Worm (Caenorhabditis elegans) whole organism, late embryonic: Measurements from ENCODE around the gene F31B9.7.

ENCODE experiments used
- C08G9.2 ChIP-seq: sonication (generic microtip); optimal IDR thresholded peaks from 2 replicates; lab custom pipeline; 2016; ENCODE audit warnings: mild to moderate bottlenecking, missing genetic modification characterization, moderate library complexity, missing compliant biosample characterization
- K02D7.2 ChIP-seq: sonication (generic microtip); optimal IDR thresholded peaks from 2 replicates; lab custom pipeline; 2017; ENCODE audit warnings: mild to moderate bottlenecking, missing genetic modification characterization, missing compliant biosample characterization
- ceh-18 ChIP-seq: sonication (generic microtip); optimal IDR thresholded peaks from 2 replicates; lab custom pipeline; 2016; ENCODE audit warnings: missing genetic modification characterization, missing compliant biosample characterization
- ceh-19 ChIP-seq: fragments of 200-800 bp; sonication (Bioruptor generic); optimal IDR thresholded peaks from 2 replicates; lab custom pipeline; 2018; ENCODE audit warnings: mild to moderate bottlenecking, missing genetic modification characterization, missing compliant biosample characterization
- ceh-2 ChIP-seq: sonication (generic microtip); optimal IDR thresholded peaks from 2 replicates; lab custom pipeline; 2016; ENCODE audit warnings: missing genotype, missing genetic modification characterization, missing compliant biosample characterization
- ceh-31 ChIP-seq: sonication (generic microtip); optimal IDR thresholded peaks from 2 replicates; lab custom pipeline; 2016; ENCODE audit warnings: missing genetic modification characterization, missing compliant biosample characterization
- ceh-34 ChIP-seq: sonication (generic microtip); optimal IDR thresholded peaks from 2 replicates; lab custom pipeline; 2016; ENCODE audit warnings: mild to moderate bottlenecking, missing genetic modification characterization, missing compliant biosample characterization
- ceh-45 ChIP-seq: fragments of 200-800 bp; sonication (Bioruptor generic); IDR thresholded peaks from 2 replicates; pipeline ENCODE4 v1.3.6; 2022; ENCODE audit warnings: missing genetic modification reagents, missing genetic modification characterization, missing compliant biosample characterization
- ceh-48 ChIP-seq: sonication (generic microtip); optimal IDR thresholded peaks from 2 replicates; lab custom pipeline; 2016; ENCODE audit warnings: missing genetic modification characterization, inconsistent platforms, missing compliant biosample characterization
- ceh-9 ChIP-seq: sonication (generic microtip); optimal IDR thresholded peaks from 2 replicates; lab custom pipeline; 2016; ENCODE audit warnings: mild to moderate bottlenecking, missing genetic modification characterization, inconsistent platforms, missing compliant biosample characterization
- che-1 ChIP-seq: sonication (generic microtip); optimal IDR thresholded peaks from 2 replicates; lab custom pipeline; 2016; ENCODE audit warnings: mild to moderate bottlenecking, missing genetic modification characterization, missing compliant biosample characterization
- dmd-4 ChIP-seq: sonication (generic microtip); optimal IDR thresholded peaks from 2 replicates; lab custom pipeline; 2016; ENCODE audit warnings: borderline replicate concordance, missing genetic modification characterization, missing compliant biosample characterization
- dve-1 ChIP-seq: sonication (generic microtip); optimal IDR thresholded peaks from 2 replicates; lab custom pipeline; 2017; ENCODE audit warnings: antibody characterized with exemption, mild to moderate bottlenecking, missing genetic modification characterization, missing compliant biosample characterization
- elt-2 ChIP-seq: sonication (generic microtip); optimal IDR thresholded peaks from 2 replicates; lab custom pipeline; 2016; ENCODE audit warnings: missing genetic modification reagents, missing genetic modification characterization, missing compliant biosample characterization
- elt-4 ChIP-seq: sonication (generic microtip); optimal IDR thresholded peaks from 2 replicates; lab custom pipeline; 2016; ENCODE audit warnings: missing genetic modification characterization, missing compliant biosample characterization
- eyg-1 ChIP-seq: sonication (generic microtip); optimal IDR thresholded peaks from 2 replicates; lab custom pipeline; 2016; ENCODE audit warnings: missing genotype, missing genetic modification characterization, missing compliant biosample characterization
- fax-1 ChIP-seq: sonication (generic microtip); optimal IDR thresholded peaks from 2 replicates; lab custom pipeline; 2016; ENCODE audit warnings: missing genotype, missing genetic modification characterization, missing compliant biosample characterization
- fkh-6 ChIP-seq: sonication (generic microtip); optimal IDR thresholded peaks from 2 replicates; lab custom pipeline; 2016; ENCODE audit warnings: missing genetic modification characterization, missing compliant biosample characterization
- gmeb-2 ChIP-seq: sonication (generic microtip); optimal IDR thresholded peaks from 2 replicates; lab custom pipeline; 2016; ENCODE audit warnings: missing genetic modification characterization, inconsistent platforms, missing compliant biosample characterization
- hlh-13 ChIP-seq: fragments of 200-800 bp; sonication (Bioruptor generic); optimal IDR thresholded peaks from 2 replicates; lab custom pipeline; 2018; ENCODE audit warnings: mild to moderate bottlenecking, missing genetic modification characterization, missing compliant biosample characterization
- lin-11 ChIP-seq: fragments of 200-800 bp; sonication (Bioruptor generic); optimal IDR thresholded peaks from 2 replicates; lab custom pipeline; 2018; ENCODE audit warnings: mild to moderate bottlenecking, missing genetic modification characterization, missing compliant biosample characterization
- mec-3 ChIP-seq: sonication (generic microtip); optimal IDR thresholded peaks from 2 replicates; lab custom pipeline; 2016; ENCODE audit warnings: borderline replicate concordance, missing genetic modification characterization, missing compliant biosample characterization
- nhr-11 ChIP-seq: fragments of 150-350 bp; optimal IDR thresholded peaks from 2 replicates; lab custom pipeline; 2014; ENCODE audit warnings: missing biosample characterization, missing genetic modification characterization
- nhr-232 ChIP-seq: sonication (generic microtip); optimal IDR thresholded peaks from 2 replicates; lab custom pipeline; 2016; ENCODE audit warnings: missing genetic modification characterization, missing compliant biosample characterization
- odd-2 ChIP-seq: sonication (generic microtip); optimal IDR thresholded peaks from 2 replicates; lab custom pipeline; 2017; ENCODE audit warnings: antibody characterized with exemption, mild to moderate bottlenecking, missing genetic modification characterization, missing compliant biosample characterization
- pag-3 ChIP-seq: sonication (generic microtip); optimal IDR thresholded peaks from 2 replicates; lab custom pipeline; 2016; ENCODE audit warnings: missing compliant biosample characterization, missing genetic modification characterization, borderline replicate concordance
- pat-9 ChIP-seq: fragments of 200-800 bp; sonication (Bioruptor generic); optimal IDR thresholded peaks from 2 replicates; lab custom pipeline; 2018; ENCODE audit warnings: mild to moderate bottlenecking, missing genetic modification characterization, moderate library complexity, missing compliant biosample characterization
- pax-1 ChIP-seq: fragments of 150-350 bp; optimal IDR thresholded peaks from 2 replicates; lab custom pipeline; 2014; ENCODE audit warnings: missing biosample characterization, missing genetic modification characterization
- pros-1 ChIP-seq: fragments of 150-350 bp; optimal IDR thresholded peaks from 2 replicates; lab custom pipeline; 2014; ENCODE audit warnings: missing biosample characterization, missing genetic modification reagents, missing genetic modification characterization
- ref-2 ChIP-seq: sonication (generic microtip); optimal IDR thresholded peaks from 2 replicates; lab custom pipeline; 2016; ENCODE audit warnings: missing genetic modification characterization, missing compliant biosample characterization
- sdc-2 ChIP-seq: sonication (generic microtip); optimal IDR thresholded peaks from 2 replicates; lab custom pipeline; 2016; ENCODE audit warnings: missing genotype, missing genetic modification characterization, missing compliant biosample characterization
- syd-9 ChIP-seq: sonication (generic microtip); optimal IDR thresholded peaks from 2 replicates; lab custom pipeline; 2016; ENCODE audit warnings: mild to moderate bottlenecking, missing genetic modification characterization, moderate library complexity, missing compliant biosample characterization
- tbx-7 ChIP-seq: sonication (generic microtip); optimal IDR thresholded peaks from 2 replicates; lab custom pipeline; 2016; ENCODE audit warnings: missing genotype, missing genetic modification characterization, missing compliant biosample characterization
- unc-55 ChIP-seq: sonication (generic microtip); optimal IDR thresholded peaks from 2 replicates; lab custom pipeline; 2017; ENCODE audit warnings: missing biosample characterization, missing genetic modification reagents, missing genetic modification characterization
- zip-5 ChIP-seq: sonication (generic microtip); optimal IDR thresholded peaks from 2 replicates; lab custom pipeline; 2016; ENCODE audit warnings: missing genetic modification characterization, missing compliant biosample characterization

Gene F31B9.7

ce11 chrX:15901214-15901613, 18.3 kb upstream of the F31B9.7 start:
- no peak for TF ChIP-seq fax-1 (tag; lab: Kevin White, UChicago)
- no peak for TF ChIP-seq ref-2

ce11 chrX:15902835-15903234, 16.6 kb upstream of the F31B9.7 start:
- TF ChIP-seq pax-1 (tag; lab: Kevin White, UChicago), result no peak
- no peak for TF ChIP-seq lin-11
- TF ChIP-seq ceh-9 (tag; lab: Kevin White, UChicago), result no peak
- TF ChIP-seq odd-2, result no peak
- no peak for TF ChIP-seq ceh-31
- no peak for TF ChIP-seq elt-2 (tag; lab: Kevin White, UChicago)

- TF ChIP-seq ceh-19 (no peak), elt-2 (tag; lab: Kevin White, UChicago) (no peak), ceh-48 (tag; lab: Kevin White, UChicago) (no peak)
- TF ChIP-seq, all 69 proteins: peak for 0
Observed at ce11 chrX:15910328-15910727, 9.1 kb upstream of the F31B9.7 start, which contains the start of gene npr-33. Gene npr-33, plus strand, starts transcription at chrX:15910628.

ce11 chrX:15912841-15913240, 6.6 kb upstream of the F31B9.7 start:
- TF ChIP-seq unc-55 (GFP tag; lab: Kevin White, UChicago) (no peak), ceh-45 (GFP tag; lab: Robert Waterston, UW) (no peak), tbx-7 (tag; lab: Kevin White, UChicago) (no peak), pat-9 (no peak), hlh-13 (GFP tag; lab: Kevin White, UChicago) (no peak), ceh-2 (tag; lab: Kevin White, UChicago) (no peak), elt-4 (tag; lab: Kevin White, UChicago) (no peak), fkh-6 (no peak), lin-11 (no peak), dve-1 (no peak), ceh-18 (no peak), che-1 (tag; lab: Kevin White, UChicago) (no peak), ceh-34 (tag; lab: Kevin White, UChicago) (no peak), pax-1 (tag; lab: Kevin White, UChicago) (no peak), gmeb-2 (tag; lab: Kevin White, UChicago) (no peak), nhr-11 (tag; lab: Kevin White, UChicago) (no peak), ref-2 (no peak)

ce11 chrX:15915774-15916173, 3.7 kb upstream of the F31B9.7 start:
- TF ChIP-seq sdc-2 (tag; lab: Kevin White, UChicago) (no peak), pag-3 (tag; lab: Kevin White, UChicago) (no peak), ceh-18 (no peak), pax-1 (tag; lab: Kevin White, UChicago) (no peak), K02D7.2 (tag; lab: Kevin White, UChicago) (no peak), ceh-9 (tag; lab: Kevin White, UChicago) (no peak), mec-3 (no peak), fkh-6 (no peak), nhr-232 (tag; lab: Kevin White, UChicago) (no peak), ceh-48 (tag; lab: Kevin White, UChicago) (no peak), lin-11 (no peak), eyg-1 (tag; lab: Kevin White, UChicago) (no peak), zip-5 (no peak), pros-1 (tag; lab: Kevin White, UChicago) (no peak), syd-9 (tag; lab: Kevin White, UChicago) (no peak), hlh-13 (GFP tag; lab: Kevin White, UChicago) (no peak), C08G9.2 (tag; lab: Kevin White, UChicago) (no peak), unc-55 (GFP tag; lab: Kevin White, UChicago) (no peak), ceh-31 (no peak), dmd-4 (no peak)
